Worm (Caenorhabditis elegans) whole organism, late embryonic: ENCODE data around the gene T09F5.1.

Experiments
- C08G9.2 ChIP-seq: sonication (generic microtip); optimal IDR thresholded peaks from 2 replicates; lab custom pipeline; 2016; ENCODE audit warnings: mild to moderate bottlenecking, missing genetic modification characterization, moderate library complexity, missing compliant biosample characterization
- C38D4.7 ChIP-seq: fragments of 200-800 bp; sonication (Bioruptor generic); optimal IDR thresholded peaks from 2 replicates; lab custom pipeline; 2018; ENCODE audit warnings: mild to moderate bottlenecking, missing genetic modification characterization, moderate library complexity, missing compliant biosample characterization
- F13H6.1 ChIP-seq: sonication (generic microtip); optimal IDR thresholded peaks from 2 replicates; lab custom pipeline; 2016; ENCODE audit warnings: missing genetic modification characterization, missing compliant biosample characterization
- K02D7.2 ChIP-seq: sonication (generic microtip); optimal IDR thresholded peaks from 2 replicates; lab custom pipeline; 2017; ENCODE audit warnings: mild to moderate bottlenecking, missing genetic modification characterization, missing compliant biosample characterization
- K09A11.1 ChIP-seq: sonication (generic microtip); optimal IDR thresholded peaks from 2 replicates; lab custom pipeline; 2017; ENCODE audit warnings: antibody characterized with exemption, mild to moderate bottlenecking, missing genetic modification characterization, missing compliant biosample characterization; ENCODE audit not compliant: insufficient read depth
- T23F11.4 ChIP-seq: fragments of 200-800 bp; sonication (Bioruptor generic); optimal IDR thresholded peaks from 2 replicates; lab custom pipeline; 2018; ENCODE audit warnings: mild to moderate bottlenecking, missing genetic modification characterization, missing compliant biosample characterization
- Y22D7AL.16 ChIP-seq: sonication (generic microtip); optimal IDR thresholded peaks from 2 replicates; lab custom pipeline; 2016; ENCODE audit warnings: missing genetic modification characterization, missing compliant biosample characterization
- ceh-14 ChIP-seq: sonication (generic microtip); optimal IDR thresholded peaks from 2 replicates; lab custom pipeline; 2016; ENCODE audit warnings: missing genotype, missing genetic modification characterization, missing compliant biosample characterization
- ceh-18 ChIP-seq: sonication (generic microtip); optimal IDR thresholded peaks from 2 replicates; lab custom pipeline; 2016; ENCODE audit warnings: missing genetic modification characterization, missing compliant biosample characterization
- ceh-2 ChIP-seq: sonication (generic microtip); optimal IDR thresholded peaks from 2 replicates; lab custom pipeline; 2016; ENCODE audit warnings: missing genotype, missing genetic modification characterization, missing compliant biosample characterization
- ceh-24 ChIP-seq: sonication (generic microtip); optimal IDR thresholded peaks from 2 replicates; lab custom pipeline; 2016; ENCODE audit warnings: mild to moderate bottlenecking, missing genetic modification characterization, missing compliant biosample characterization
- ceh-31 ChIP-seq: sonication (generic microtip); optimal IDR thresholded peaks from 2 replicates; lab custom pipeline; 2016; ENCODE audit warnings: missing genetic modification characterization, missing compliant biosample characterization
- ceh-34 ChIP-seq: sonication (generic microtip); optimal IDR thresholded peaks from 2 replicates; lab custom pipeline; 2016; ENCODE audit warnings: mild to moderate bottlenecking, missing genetic modification characterization, missing compliant biosample characterization
- ceh-45 ChIP-seq: fragments of 200-800 bp; sonication (Bioruptor generic); IDR thresholded peaks from 2 replicates; pipeline ENCODE4 v1.3.6; 2022; ENCODE audit warnings: missing genetic modification reagents, missing genetic modification characterization, missing compliant biosample characterization
- dmd-4 ChIP-seq: sonication (generic microtip); optimal IDR thresholded peaks from 2 replicates; lab custom pipeline; 2016; ENCODE audit warnings: borderline replicate concordance, missing genetic modification characterization, missing compliant biosample characterization
- dve-1 ChIP-seq: sonication (generic microtip); optimal IDR thresholded peaks from 2 replicates; lab custom pipeline; 2017; ENCODE audit warnings: antibody characterized with exemption, mild to moderate bottlenecking, missing genetic modification characterization, missing compliant biosample characterization
- elt-2 ChIP-seq: sonication (generic microtip); optimal IDR thresholded peaks from 2 replicates; lab custom pipeline; 2016; ENCODE audit warnings: missing genetic modification reagents, missing genetic modification characterization, missing compliant biosample characterization
- ets-4 ChIP-seq: sonication (generic microtip); optimal IDR thresholded peaks from 2 replicates; lab custom pipeline; 2016; ENCODE audit warnings: missing genetic modification characterization, missing compliant biosample characterization
- eyg-1 ChIP-seq: sonication (generic microtip); optimal IDR thresholded peaks from 2 replicates; lab custom pipeline; 2016; ENCODE audit warnings: missing genotype, missing genetic modification characterization, missing compliant biosample characterization
- fax-1 ChIP-seq: sonication (generic microtip); optimal IDR thresholded peaks from 2 replicates; lab custom pipeline; 2016; ENCODE audit warnings: missing genotype, missing genetic modification characterization, missing compliant biosample characterization
- fkh-6 ChIP-seq: sonication (generic microtip); optimal IDR thresholded peaks from 2 replicates; lab custom pipeline; 2016; ENCODE audit warnings: missing genetic modification characterization, missing compliant biosample characterization
- hlh-13 ChIP-seq: fragments of 200-800 bp; sonication (Bioruptor generic); optimal IDR thresholded peaks from 2 replicates; lab custom pipeline; 2018; ENCODE audit warnings: mild to moderate bottlenecking, missing genetic modification characterization, missing compliant biosample characterization
- hlh-15 ChIP-seq: sonication (generic microtip); optimal IDR thresholded peaks from 2 replicates; lab custom pipeline; 2016; ENCODE audit warnings: missing genetic modification characterization, missing compliant biosample characterization
- hlh-30 ChIP-seq: sonication (generic microtip); optimal IDR thresholded peaks from 2 replicates; lab custom pipeline; 2017; ENCODE audit warnings: antibody characterized with exemption, missing genetic modification characterization, missing compliant biosample characterization; ENCODE audit not compliant: insufficient read depth
- hlh-6 ChIP-seq: sonication (generic microtip); optimal IDR thresholded peaks from 2 replicates; lab custom pipeline; 2016; ENCODE audit warnings: missing genotype, missing genetic modification characterization, missing compliant biosample characterization
- madf-2 ChIP-seq: sonication (generic microtip); optimal IDR thresholded peaks from 2 replicates; lab custom pipeline; 2017; ENCODE audit warnings: missing genetic modification characterization, missing compliant biosample characterization
- nfya-1 ChIP-seq: sonication (generic microtip); optimal IDR thresholded peaks from 2 replicates; lab custom pipeline; 2017; ENCODE audit warnings: missing genetic modification characterization, mild to moderate bottlenecking, missing compliant biosample characterization, antibody characterized with exemption, moderate library complexity
- npax-4 ChIP-seq: sonication (generic microtip); optimal IDR thresholded peaks from 2 replicates; lab custom pipeline; 2016; ENCODE audit warnings: missing genetic modification characterization, missing compliant biosample characterization
- odd-2 ChIP-seq: sonication (generic microtip); optimal IDR thresholded peaks from 2 replicates; lab custom pipeline; 2017; ENCODE audit warnings: antibody characterized with exemption, mild to moderate bottlenecking, missing genetic modification characterization, missing compliant biosample characterization
- pax-1 ChIP-seq: fragments of 150-350 bp; optimal IDR thresholded peaks from 2 replicates; lab custom pipeline; 2014; ENCODE audit warnings: missing biosample characterization, missing genetic modification characterization
- pha-4 ChIP-seq: fragments of 150-350 bp; optimal IDR thresholded peaks from 2 replicates; lab custom pipeline; 2018; ENCODE audit warnings: missing biosample characterization, missing genetic modification reagents, missing genetic modification characterization
- pros-1 ChIP-seq: fragments of 150-350 bp; optimal IDR thresholded peaks from 2 replicates; lab custom pipeline; 2014; ENCODE audit warnings: missing biosample characterization, missing genetic modification reagents, missing genetic modification characterization
- ref-2 ChIP-seq: sonication (generic microtip); optimal IDR thresholded peaks from 2 replicates; lab custom pipeline; 2016; ENCODE audit warnings: missing genetic modification characterization, missing compliant biosample characterization
- rnt-1 ChIP-seq: sonication (generic microtip); optimal IDR thresholded peaks from 2 replicates; lab custom pipeline; 2016; ENCODE audit warnings: missing genetic modification characterization, missing compliant biosample characterization
- sdc-2 ChIP-seq: sonication (generic microtip); optimal IDR thresholded peaks from 2 replicates; lab custom pipeline; 2016; ENCODE audit warnings: missing genotype, missing genetic modification characterization, missing compliant biosample characterization
- sox-4 ChIP-seq: sonication (generic microtip); optimal IDR thresholded peaks from 2 replicates; lab custom pipeline; 2017; ENCODE audit warnings: mild to moderate bottlenecking, missing genetic modification characterization, inconsistent platforms, missing compliant biosample characterization
- tbx-2 ChIP-seq: sonication (generic microtip); optimal IDR thresholded peaks from 2 replicates; lab custom pipeline; 2016; ENCODE audit warnings: missing genetic modification characterization, missing compliant biosample characterization
- unc-42 ChIP-seq: sonication (generic microtip); optimal IDR thresholded peaks from 2 replicates; lab custom pipeline; 2016; ENCODE audit warnings: missing genotype, missing genetic modification characterization, missing compliant biosample characterization
- unc-55 ChIP-seq: sonication (generic microtip); optimal IDR thresholded peaks from 2 replicates; lab custom pipeline; 2017; ENCODE audit warnings: missing biosample characterization, missing genetic modification reagents, missing genetic modification characterization
- zip-5 ChIP-seq: sonication (generic microtip); optimal IDR thresholded peaks from 2 replicates; lab custom pipeline; 2016; ENCODE audit warnings: missing genetic modification characterization, missing compliant biosample characterization

Gene T09F5.1

DNA sequence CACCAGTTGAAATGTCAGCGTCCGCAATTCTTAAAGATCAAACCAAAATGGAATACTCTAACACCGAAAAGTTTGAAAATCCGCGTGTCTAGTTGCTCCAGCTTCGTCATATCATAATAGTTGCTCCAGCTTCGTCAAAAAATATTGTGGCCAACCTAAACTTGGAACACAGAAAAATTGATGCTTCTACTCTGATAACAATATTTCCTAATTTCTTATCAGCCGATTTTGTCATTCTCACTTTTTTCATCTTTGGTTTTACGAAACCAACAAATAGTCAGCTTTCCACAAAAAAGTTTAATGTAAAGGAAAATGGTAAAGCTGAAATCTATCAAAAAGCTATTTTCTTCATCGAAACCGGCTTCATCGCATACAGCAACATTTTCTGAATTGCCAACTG lies 33.5 kb downstream of the T09F5.1 start, which contains the start of gene fbxa-84:
Gene fbxa-84 (plus strand): TSS at position 34 of the 400 bp plus-strand sequence.
- TF ChIP-seq ref-2 (tag; lab: Kevin White, UChicago) (no peak), C08G9.2 (no peak)
- TF ChIP-seq, all 69 proteins: peak for 0

DNA sequence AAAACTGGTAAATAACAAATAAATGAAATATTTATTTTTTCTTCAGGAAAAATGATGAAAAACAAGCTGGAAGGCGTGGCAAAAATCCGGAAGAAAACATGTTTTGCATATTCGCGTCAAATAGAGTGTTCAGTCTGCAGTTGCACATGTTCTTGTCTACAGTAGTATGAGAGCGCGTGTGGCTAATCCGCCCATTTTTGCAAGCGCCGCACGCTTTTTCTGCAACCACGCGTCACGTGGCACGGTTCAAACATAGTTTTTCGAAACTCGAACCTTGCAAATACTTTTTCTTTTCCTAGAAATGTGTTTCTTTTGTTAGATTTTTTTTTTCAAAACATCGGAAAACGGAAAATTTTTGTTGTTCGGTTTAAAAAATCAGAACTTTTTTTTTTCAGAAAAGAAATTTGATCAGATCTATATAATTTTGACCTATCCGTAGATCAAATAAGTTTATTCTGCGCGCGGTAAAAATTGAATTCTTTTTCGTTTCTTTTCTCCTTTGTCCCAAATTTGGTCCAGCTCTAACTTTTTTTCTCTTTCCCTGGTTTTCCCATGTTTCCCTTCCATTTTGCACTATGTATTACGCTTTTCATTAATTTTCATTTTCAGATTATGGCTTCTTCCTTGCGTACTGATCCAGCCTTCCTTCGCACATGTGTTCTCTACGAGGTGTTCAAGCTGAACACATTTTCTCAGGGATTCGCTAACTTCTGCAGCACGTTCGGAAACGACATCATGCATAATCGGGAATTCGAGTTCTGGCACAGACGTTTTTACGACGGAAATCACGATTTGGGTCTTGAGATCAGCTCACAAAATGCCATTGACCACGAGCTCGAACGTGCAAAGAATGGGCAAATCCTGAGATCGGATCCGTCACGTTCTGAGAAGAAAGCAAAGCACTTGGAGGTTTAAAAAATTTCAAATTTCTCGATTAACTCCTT lies 35.5 kb downstream of the T09F5.1 start, which contains the start of gene Y75B12B.1:
Gene Y75B12B.1 (plus strand): TSS at position 603 of the 944 bp plus-strand sequence.
- no peak for TF ChIP-seq fkh-6 (tag; lab: Kevin White, UChicago)
- no peak for TF ChIP-seq hlh-6 (tag; lab: Kevin White, UChicago)
- TF ChIP-seq ceh-24 (tag; lab: Kevin White, UChicago), result no peak
- TF ChIP-seq sox-4, result no peak
- TF ChIP-seq sdc-2, result no peak
- no peak for TF ChIP-seq hlh-13 (GFP tag; lab: Kevin White, UChicago)
- TF ChIP-seq ref-2 (tag; lab: Kevin White, UChicago), result no peak
- no peak for TF ChIP-seq pax-1 (tag; lab: Kevin White, UChicago)
- no peak for TF ChIP-seq C38D4.7 (GFP tag; lab: Kevin White, UChicago)
- no peak for TF ChIP-seq pha-4 (tag; lab: Kevin White, UChicago)
- TF ChIP-seq ceh-34 (tag; lab: Kevin White, UChicago), result no peak
- no peak for TF ChIP-seq Y22D7AL.16 (tag; lab: Kevin White, UChicago)

DNA sequence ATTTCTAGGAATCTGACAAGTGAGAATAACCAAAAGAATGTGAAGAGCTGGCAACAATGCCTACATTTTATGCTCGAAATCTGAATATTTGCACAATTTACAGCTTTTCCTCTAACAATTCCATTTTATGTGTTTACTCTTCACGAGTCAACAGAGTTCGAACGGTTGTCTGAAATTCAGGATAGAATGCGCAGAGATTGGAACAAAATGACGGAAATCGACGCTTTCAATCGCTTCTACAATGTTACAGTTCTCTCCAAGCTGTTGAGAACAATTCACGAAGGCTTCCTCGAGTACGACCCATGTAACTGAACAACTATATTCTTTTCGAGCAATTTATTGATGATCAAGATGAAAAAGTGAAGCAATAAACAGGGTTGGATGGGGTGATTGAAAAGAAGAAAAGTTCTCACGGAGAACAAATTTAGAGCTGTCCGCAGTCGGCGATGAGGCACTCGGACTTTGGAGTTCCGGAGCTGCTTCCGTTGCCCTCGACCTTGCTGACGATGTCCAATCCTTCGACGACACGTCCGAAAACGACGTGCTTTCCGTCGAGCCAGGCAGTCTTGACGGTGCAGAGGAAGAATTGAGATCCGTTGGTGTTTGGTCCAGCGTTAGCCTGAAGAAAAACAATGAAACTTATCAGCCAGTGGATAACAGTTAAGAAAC lies 37.5 kb downstream of the T09F5.1 start, which contains the start of gene Y75B12B.3:
Gene Y75B12B.3 (minus strand): TSS at position 21 of the 669 bp plus-strand sequence.
- no peak for TF ChIP-seq dve-1
- TF ChIP-seq madf-2 (tag; lab: Kevin White, UChicago), result no peak
- no peak for TF ChIP-seq tbx-2 (tag; lab: Kevin White, UChicago)
- TF ChIP-seq ceh-31 (tag; lab: Kevin White, UChicago), result no peak
- no peak for TF ChIP-seq ref-2 (tag; lab: Kevin White, UChicago)
- no peak for TF ChIP-seq ceh-14 (tag; lab: Kevin White, UChicago)
- no peak for TF ChIP-seq pros-1 (tag; lab: Kevin White, UChicago)
- no peak for TF ChIP-seq elt-2 (tag; lab: Kevin White, UChicago)
- no peak for TF ChIP-seq F13H6.1 (tag; lab: Kevin White, UChicago)
- no peak for TF ChIP-seq pax-1 (tag; lab: Kevin White, UChicago)
- no peak for TF ChIP-seq sdc-2
- TF ChIP-seq eyg-1, result no peak

DNA sequence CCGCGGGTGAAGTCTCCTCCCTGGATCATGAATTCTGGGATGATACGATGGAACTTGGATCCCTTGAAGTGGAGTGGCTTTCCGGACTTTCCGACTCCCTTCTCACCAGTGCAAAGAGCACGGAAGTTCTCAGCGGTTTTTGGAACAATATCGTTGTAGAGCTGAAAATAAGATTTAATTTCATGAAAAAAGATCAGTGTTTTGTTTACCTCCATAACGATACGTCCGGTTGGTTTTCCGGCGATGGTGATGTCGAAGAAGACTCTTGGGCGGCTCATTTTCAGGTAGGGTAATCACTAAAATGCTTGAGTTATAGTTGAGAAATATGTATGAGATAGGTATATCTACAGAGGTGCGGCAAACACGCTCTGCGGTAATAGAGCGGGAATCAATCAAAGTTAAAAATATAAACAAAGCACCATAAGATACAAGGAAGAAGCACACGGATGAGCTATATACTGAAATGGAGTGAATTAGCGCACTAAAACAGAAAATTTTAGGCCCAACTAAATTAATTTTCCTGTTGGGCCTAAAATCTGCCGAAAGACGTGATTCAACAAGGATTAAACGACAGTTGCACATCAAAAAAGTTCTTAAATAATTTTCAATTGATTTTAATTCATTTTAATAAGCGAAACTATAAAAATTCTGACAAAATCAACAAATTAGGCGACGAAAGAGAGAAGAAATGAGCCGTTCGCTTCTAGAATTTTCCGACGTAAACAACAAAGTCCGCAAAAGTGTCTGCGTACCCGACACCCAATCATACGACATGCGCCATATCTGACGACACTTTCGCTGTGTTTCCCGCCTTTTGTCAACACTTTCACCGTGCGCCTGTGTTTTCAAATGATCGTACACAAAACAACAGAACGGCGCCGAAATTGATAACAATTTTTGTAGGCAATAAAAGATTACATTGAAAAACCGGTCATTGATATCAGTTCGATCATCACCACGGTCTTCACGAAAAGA lies 38.5 kb downstream of the T09F5.1 start, which contains the start of the genes cyn-7 and bath-36:
Gene cyn-7 (minus strand): TSS at position 296 of the 975 bp plus-strand sequence.
Gene bath-36 (plus strand): TSS at position 806 of the 975 bp plus-strand sequence.
- no peak for TF ChIP-seq K02D7.2 (tag; lab: Kevin White, UChicago)
- TF ChIP-seq dmd-4 (tag; lab: Kevin White, UChicago), result no peak
- TF ChIP-seq tbx-2 (tag; lab: Kevin White, UChicago), result peak; percentile 39
- no peak for TF ChIP-seq K09A11.1 (tag; lab: Kevin White, UChicago)
- TF ChIP-seq npax-4 (tag; lab: Kevin White, UChicago), result no peak
- TF ChIP-seq nfya-1 (tag; lab: Kevin White, UChicago), result peak; percentile 46
- no peak for TF ChIP-seq hlh-15 (tag; lab: Kevin White, UChicago)
- no peak for TF ChIP-seq fax-1 (tag; lab: Kevin White, UChicago)
- TF ChIP-seq ceh-18, result peak; percentile 48
- no peak for TF ChIP-seq rnt-1 (tag; lab: Kevin White, UChicago)
- peak; percentile 13 for TF ChIP-seq ets-4
- no peak for TF ChIP-seq ceh-2 (tag; lab: Kevin White, UChicago)
- TF ChIP-seq ceh-45 (GFP tag; lab: Robert Waterston, UW), result no peak
- peak; percentile 29 for TF ChIP-seq unc-42 (tag; lab: Kevin White, UChicago)
- peak; percentile 1 for TF ChIP-seq unc-55 (GFP tag; lab: Kevin White, UChicago)
- TF ChIP-seq odd-2 (tag; lab: Kevin White, UChicago), result no peak
- no peak for TF ChIP-seq T23F11.4 (GFP tag; lab: Kevin White, UChicago)
- TF ChIP-seq hlh-30 (tag; lab: Kevin White, UChicago), result no peak
- peak; percentile 27 for TF ChIP-seq elt-2 (tag; lab: Kevin White, UChicago)
- TF ChIP-seq zip-5, result no peak
- no peak for TF ChIP-seq C38D4.7 (GFP tag; lab: Kevin White, UChicago)
- TF ChIP-seq ceh-31 (tag; lab: Kevin White, UChicago), result peak; percentile 36
